Comparison of ENCODE assay signal across 3 fruit fly cellular contexts in the genomic region with DNA sequence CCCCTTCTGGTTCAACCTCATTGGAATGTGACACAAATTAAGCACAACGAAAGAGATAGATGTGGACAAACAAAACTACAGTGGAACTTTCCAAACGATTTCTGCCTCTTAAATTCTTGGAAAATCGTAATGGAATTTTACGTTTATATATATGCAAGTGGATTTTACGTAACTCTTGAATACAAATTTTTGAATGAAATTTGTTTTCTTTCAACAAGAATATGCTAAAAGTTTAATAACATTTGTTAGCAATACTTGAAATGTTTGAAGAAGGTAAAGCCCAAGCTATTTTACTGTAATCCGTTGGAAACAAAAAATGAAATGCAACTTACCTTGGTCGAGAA.
TF ChIP-seq lines count a peak whose summit lies in the region.

No protein-coding gene starts in this region.

- no peak for TF ChIP-seq CTCF in whole organism, embryonic (GFP tag; optimal IDR thresholded peaks at IDR 0.05; lab: Kevin White, UChicago)

TF ChIP-seq in whole organism, adult, 20 proteins besides CTCF, POLR2A, EP300 and RAD21:
- TF ChIP-seq kay (GFP tag; lab: Kevin White, UChicago; ENCODE audit: borderline replicate concordance) (peak; percentile 33), CG11617 (GFP tag; optimal IDR thresholded peaks at IDR 0.05; lab: Kevin White, UChicago) (no peak), CG33017 (tag; optimal IDR thresholded peaks at IDR 0.05; lab: Kevin White, UChicago) (no peak)

TF ChIP-seq in whole organism, embryonic, 481 proteins besides CTCF, POLR2A, EP300 and RAD21 (continues in another document):
- TF ChIP-seq seq (GFP tag; IDR thresholded peaks at IDR 0.05; lab: Robert Waterston, UW) (no peak), z (GFP tag; IDR thresholded peaks at IDR 0.05; lab: Robert Waterston, UW) (no peak), al (GFP tag; IDR thresholded peaks at IDR 0.05; lab: Robert Waterston, UW) (no peak), nmo (GFP tag; optimal IDR thresholded peaks at IDR 0.05; lab: Kevin White, UChicago) (peak; percentile 11), ham (GFP tag; IDR thresholded peaks at IDR 0.05; lab: Robert Waterston, UW) (no peak), CG10274 (GFP tag; optimal IDR thresholded peaks at IDR 0.05; lab: Kevin White, UChicago) (no peak), Mes4 (GFP tag; optimal IDR thresholded peaks at IDR 0.05; lab: Kevin White, UChicago) (no peak), CG1602 (GFP tag; optimal IDR thresholded peaks at IDR 0.05; lab: Kevin White, UChicago) (no peak), sens (GFP tag; lab: Kevin White, UChicago) (peak; percentile 84), Six4 (GFP tag; optimal IDR thresholded peaks at IDR 0.05; lab: Kevin White, UChicago) (no peak), CG6791 (GFP tag; IDR thresholded peaks at IDR 0.05; lab: Robert Waterston, UW; ENCODE audit: partially characterized antibody) (no peak), crp (GFP tag; optimal IDR thresholded peaks at IDR 0.05; lab: Kevin White, UChicago) (no peak), croc (GFP tag; conservative IDR thresholded peaks at IDR 0.05; lab: Robert Waterston, UW) (no peak), btn (GFP tag; optimal IDR thresholded peaks at IDR 0.05; lab: Kevin White, UChicago) (no peak), phol (tag; optimal IDR thresholded peaks at IDR 0.05; lab: Kevin White, UChicago) (peak; percentile 20), Dref (GFP tag; IDR thresholded peaks at IDR 0.05; lab: Robert Waterston, UW) (no peak), CG9817 (tag; optimal IDR thresholded peaks at IDR 0.05; lab: Kevin White, UChicago) (no peak), CG5245 (GFP tag; optimal IDR thresholded peaks at IDR 0.05; lab: Kevin White, UChicago) (no peak), CG14710 (tag; optimal IDR thresholded peaks at IDR 0.05; lab: Kevin White, UChicago) (peak; percentile 20), vnd (GFP tag; IDR thresholded peaks at IDR 0.05; lab: Robert Waterston, UW; ENCODE audit: partially characterized antibody) (no peak), dmrt99B (tag; optimal IDR thresholded peaks at IDR 0.05; lab: Kevin White, UChicago) (peak; percentile 10), CG10979 (tag; optimal IDR thresholded peaks at IDR 0.05; lab: Kevin White, UChicago) (peak; percentile 42), CG10543 (GFP tag; optimal IDR thresholded peaks at IDR 0.05; lab: Kevin White, UChicago) (no peak), Spps (tag; optimal IDR thresholded peaks at IDR 0.05; lab: Kevin White, UChicago) (no peak), lola (GFP tag; optimal IDR thresholded peaks at IDR 0.05; lab: Kevin White, UChicago) (peak in 1 of 3 experiments; percentile 13), grau (tag; optimal IDR thresholded peaks at IDR 0.05; lab: Kevin White, UChicago) (peak; percentile 81), zfh1 (GFP tag; IDR thresholded peaks at IDR 0.05; lab: Robert Waterston, UW) (0 out of 3 replicates have a peak, but pooled peaks have one; percentile 5), Sox100B (GFP tag; optimal IDR thresholded peaks at IDR 0.05; lab: Kevin White, UChicago) (peak; percentile 40), Awh (GFP tag; IDR thresholded peaks at IDR 0.05; lab: Robert Waterston, UW) (no peak), bsh (GFP tag; optimal IDR thresholded peaks at IDR 0.05; lab: Kevin White, UChicago) (peak in 1 of 2 experiments; percentile 55), HHEX (GFP tag; optimal IDR thresholded peaks at IDR 0.05; lab: Kevin White, UChicago) (no peak), Meics (GFP tag; optimal IDR thresholded peaks at IDR 0.05; lab: Kevin White, UChicago) (no peak), ci (GFP tag; IDR thresholded peaks at IDR 0.05; lab: Robert Waterston, UW) (no peak), Doc3 (GFP tag; IDR thresholded peaks at IDR 0.05; lab: Robert Waterston, UW; ENCODE audit: partially characterized antibody) (no peak), dpn (GFP tag; optimal IDR thresholded peaks at IDR 0.05; lab: Kevin White, UChicago) (no peak), Pdp1 (GFP tag; optimal IDR thresholded peaks at IDR 0.05; lab: Kevin White, UChicago) (peak in 1 of 2 experiments; percentile 18), gsb-n (tag; optimal IDR thresholded peaks at IDR 0.05; lab: Kevin White, UChicago) (peak; percentile 26), Blimp-1 (GFP tag; optimal IDR thresholded peaks at IDR 0.05; lab: Kevin White, UChicago) (peak; percentile 54), Stat92E (GFP tag; optimal IDR thresholded peaks at IDR 0.05; lab: Kevin White, UChicago) (peak in 1 of 3 experiments; percentile 95), nerfin-1 (tag; optimal IDR thresholded peaks at IDR 0.05; lab: Kevin White, UChicago) (peak; percentile 15), tgo (GFP tag; IDR thresholded peaks at IDR 0.05; lab: Robert Waterston, UW) (no peak), chn (GFP tag; optimal IDR thresholded peaks at IDR 0.05; lab: Kevin White, UChicago) (no peak), sna (GFP tag; IDR thresholded peaks at IDR 0.05; lab: Robert Waterston, UW; ENCODE audit: partially characterized antibody) (no peak)

TF ChIP-seq in whole organism, prepupa, 60 proteins besides CTCF, POLR2A, EP300 and RAD21:
- TF ChIP-seq Lpt (GFP tag; optimal IDR thresholded peaks at IDR 0.05; lab: Kevin White, UChicago) (no peak), Hr4 (GFP tag; optimal IDR thresholded peaks at IDR 0.05; lab: Kevin White, UChicago) (peak; percentile 30), achi (GFP tag; optimal IDR thresholded peaks at IDR 0.05; lab: Kevin White, UChicago) (no peak), pdm3 (GFP tag; optimal IDR thresholded peaks at IDR 0.05; lab: Kevin White, UChicago) (no peak), CG11902 (GFP tag; optimal IDR thresholded peaks at IDR 0.05; lab: Kevin White, UChicago) (no peak), Eip78C (GFP tag; lab: Kevin White, UChicago) (peak; percentile 2), CG16779 (tag; optimal IDR thresholded peaks at IDR 0.05; lab: Kevin White, UChicago) (no peak), CG32006 (GFP tag; optimal IDR thresholded peaks at IDR 0.05; lab: Kevin White, UChicago) (peak; percentile 41), CG11762 (GFP tag; optimal IDR thresholded peaks at IDR 0.05; lab: Kevin White, UChicago; ENCODE audit: insufficient read depth) (no peak), Ets96B (tag; optimal IDR thresholded peaks at IDR 0.05; lab: Kevin White, UChicago) (no peak)
